Fruit fly (Drosophila melanogaster) whole organism, embryonic: ENCODE measurements around the gene CG14253.

Experiments
- B-H1 ChIP-seq: fragments of 200-800 bp; sonication (Bioruptor generic); IDR thresholded peaks from 3 replicates; pipeline ENCODE4 v1.3.6; 2022; ENCODE audit warnings: missing biosample characterization, missing genetic modification characterization
- CG10654 ChIP-seq: fragments of 200-800 bp; sonication (Bioruptor generic); optimal IDR thresholded peaks from 2 replicates; lab custom pipeline; 2016; ENCODE audit warnings: missing biosample characterization, missing genetic modification characterization
- CG14050 ChIP-seq: fragments of 200-800 bp; sonication (Bioruptor generic); IDR thresholded peaks from 3 replicates; pipeline ENCODE4 v1.3.6; 2022; ENCODE audit warnings: missing biosample characterization, missing genetic modification characterization
- CG3163 ChIP-seq: fragments of 200-800 bp; sonication (Bioruptor generic); optimal IDR thresholded peaks from 3 replicates; lab custom pipeline; 2016; ENCODE audit warnings: missing biosample characterization, missing genetic modification characterization
- CG32772 ChIP-seq: fragments of 200-800 bp; sonication (Bioruptor generic); IDR thresholded peaks from 2 replicates; pipeline ENCODE4 v1.3.6; 2022; ENCODE audit warnings: missing biosample characterization, missing genetic modification characterization
- CG4404 ChIP-seq: fragments of 200-800 bp; sonication (Bioruptor generic); IDR thresholded peaks from 2 replicates; pipeline ENCODE4 v1.3.6; 2022; ENCODE audit warnings: missing biosample characterization, missing genetic modification characterization
- CG8388 ChIP-seq: fragments of 200-800 bp; sonication (Bioruptor generic); optimal IDR thresholded peaks from 2 replicates; lab custom pipeline; 2019; ENCODE audit warnings: missing biosample characterization, mild to moderate bottlenecking, missing genetic modification characterization, moderate library complexity
- CG9437 ChIP-seq: fragments of 200-800 bp; sonication (Bioruptor generic); optimal IDR thresholded peaks from 2 replicates; lab custom pipeline; 2018; ENCODE audit warnings: missing biosample characterization, mild to moderate bottlenecking, missing genetic modification characterization
- CTCF ChIP-seq: fragments of 200-800 bp; sonication (Bioruptor generic); optimal IDR thresholded peaks from 2 replicates; lab custom pipeline; 2017; ENCODE audit warnings: missing biosample characterization, mild to moderate bottlenecking, missing genetic modification characterization, moderate library complexity
- E2f2 ChIP-seq: fragments of 200-800 bp; sonication (Bioruptor generic); IDR thresholded peaks from 2 replicates; pipeline ENCODE4 v1.3.6; 2022; ENCODE audit warnings: missing biosample characterization, missing genetic modification characterization
- Hey ChIP-seq: fragments of 200-800 bp; sonication (Bioruptor generic); optimal IDR thresholded peaks from 3 replicates; lab custom pipeline; 2018; ENCODE audit warnings: missing biosample characterization, mild to moderate bottlenecking, missing genetic modification characterization
- ewg ChIP-seq: fragments of 200-800 bp; sonication (Bioruptor generic); optimal IDR thresholded peaks from 3 replicates; lab custom pipeline; 2017; ENCODE audit warnings: mild to moderate bottlenecking, missing biosample characterization, missing genetic modification reagents, missing genetic modification characterization
- mam ChIP-seq: fragments of 200-800 bp; sonication (Bioruptor generic); optimal IDR thresholded peaks from 3 replicates; lab custom pipeline; 2016; ENCODE audit warnings: missing biosample characterization, missing genetic modification characterization
- run ChIP-seq: fragments of 200-800 bp; sonication (Bioruptor generic); optimal IDR thresholded peaks from 3 replicates; lab custom pipeline; 2018; ENCODE audit warnings: missing biosample characterization, mild to moderate bottlenecking, missing genetic modification characterization

DNA sequence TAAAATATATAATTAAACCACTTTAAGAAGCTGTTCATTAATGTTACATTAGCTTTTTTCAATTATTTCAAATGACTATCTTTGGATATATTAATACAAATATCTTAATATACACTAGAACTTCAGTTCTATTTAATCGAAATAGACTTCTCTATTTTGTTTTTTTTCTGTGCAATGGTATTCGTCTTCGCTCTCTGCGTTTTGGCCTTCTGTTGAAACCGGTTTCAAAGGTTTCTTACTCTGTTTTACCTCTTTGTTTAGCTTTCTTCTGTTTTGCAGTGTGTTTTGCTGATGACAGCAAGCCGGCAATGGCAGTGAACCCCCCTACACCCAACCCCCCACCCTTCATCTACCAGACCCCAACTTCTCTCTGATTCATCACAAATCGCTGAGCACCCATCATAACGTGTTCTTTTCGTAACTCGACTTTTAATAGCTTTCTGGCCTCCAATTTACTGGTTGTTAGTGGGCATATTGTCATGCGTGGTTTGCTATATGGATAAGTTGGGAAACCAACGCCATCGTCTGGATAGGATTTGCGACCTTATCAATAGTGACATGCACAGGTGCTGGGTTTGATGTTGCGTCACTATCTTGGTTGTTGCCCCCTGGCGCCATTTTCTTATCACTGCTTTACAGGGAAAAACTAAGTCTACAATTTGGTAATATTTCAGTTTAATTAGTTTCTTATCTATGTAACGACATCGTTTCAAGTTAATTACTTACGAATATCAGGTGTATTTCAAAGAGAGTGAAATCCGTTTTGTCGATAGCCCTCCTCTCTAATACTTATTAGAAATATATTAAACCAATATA is 9.3 kb upstream of the CG14253 start:
- TF ChIP-seq CG8388 (peak; percentile 20), run (tag; lab: Kevin White, UChicago) (no peak), E2f2 (GFP tag; lab: Robert Waterston, UW) (0 out of 2 replicates have a peak, but pooled peaks have one; percentile 16), ewg (GFP tag; lab: Kevin White, UChicago) (no peak), B-H1 (no peak), CG32772 (GFP tag; lab: Robert Waterston, UW) (no peak), CG9437 (no peak), CG4404 (GFP tag; lab: Robert Waterston, UW) (no peak), CTCF (GFP tag; lab: Kevin White, UChicago) (no peak), mam (GFP tag; lab: Kevin White, UChicago) (no peak), CG14050 (GFP tag; lab: Robert Waterston, UW) (no peak), CG3163 (GFP tag; lab: Kevin White, UChicago) (no peak), Hey (tag; lab: Kevin White, UChicago) (no peak), CG10654 (GFP tag; lab: Kevin White, UChicago) (no peak)
